Worm (Caenorhabditis elegans) whole organism, L4 larva: ENCODE results near the gene C33A12.19.

Source experiments
- ceh-82 ChIP-seq: sonication (generic microtip); optimal IDR thresholded peaks from 2 replicates; lab custom pipeline; 2017; ENCODE audit warnings: missing biosample characterization, missing genetic modification characterization
- daf-16 ChIP-seq, 3 experiments: sonication (generic microtip); optimal IDR thresholded peaks; 2 replicates each; lab custom pipeline; 2016 to 2017; ENCODE audit warnings: missing genetic modification characterization in 3 of 3, missing genetic modification reagents in 3 of 3, mild to moderate bottlenecking in 2 of 3, missing compliant biosample characterization in 2 of 3, missing biosample characterization in 1 of 3, moderate library complexity in 1 of 3
- daf-19 ChIP-seq: fragments of 200-800 bp; sonication (Bioruptor generic); conservative IDR thresholded peaks from 2 replicates; pipeline ENCODE4 v1.3.6; 2022; ENCODE audit warnings: missing genetic modification characterization, missing compliant biosample characterization
- hlh-30 ChIP-seq: sonication (generic microtip); optimal IDR thresholded peaks from 2 replicates; lab custom pipeline; 2017; ENCODE audit warnings: antibody characterized with exemption, mild to moderate bottlenecking, missing genetic modification characterization, missing compliant biosample characterization; ENCODE audit not compliant: insufficient read depth
- mdl-1 ChIP-seq, 2 experiments: fragments of 150-350 bp in 1 of 2; sonication (generic microtip) in 1 of 2; optimal IDR thresholded peaks; 2 replicates each; lab custom pipeline; 2014 to 2017; ENCODE audit warnings: missing biosample characterization in 2 of 2, missing genetic modification characterization in 2 of 2
- mep-1 ChIP-seq: fragments of 150-350 bp; sonication (generic microtip); optimal IDR thresholded peaks from 3 replicates; lab custom pipeline; 2014; ENCODE audit warnings: missing biosample characterization, missing genetic modification characterization
- nhr-10 ChIP-seq: fragments of 150-350 bp; optimal IDR thresholded peaks from 2 replicates; lab custom pipeline; 2014; ENCODE audit warnings: missing biosample characterization, missing genetic modification characterization
- nhr-77 ChIP-seq: fragments of 150-350 bp; optimal IDR thresholded peaks from 2 replicates; lab custom pipeline; 2014; ENCODE audit warnings: missing biosample characterization, missing genetic modification characterization
- saeg-2 ChIP-seq: fragments of 200-800 bp; sonication (Bioruptor generic); IDR thresholded peaks from 2 replicates; pipeline ENCODE4 v1.3.6; 2022; ENCODE audit warnings: missing genetic modification reagents, missing genetic modification characterization, missing compliant biosample characterization
- tra-1 ChIP-seq: fragments of 200-800 bp; sonication (Bioruptor generic); IDR thresholded peaks from 2 replicates; pipeline ENCODE4 v1.3.6; 2022; ENCODE audit warnings: missing genetic modification reagents, missing genetic modification characterization, missing compliant biosample characterization
- zfp-2 ChIP-seq: sonication (generic microtip); optimal IDR thresholded peaks from 2 replicates; lab custom pipeline; 2016; ENCODE audit warnings: mild to moderate bottlenecking, missing genetic modification characterization, missing compliant biosample characterization

Gene C33A12.19

ce11 chrIV:9566505-9566904 is 49.7 kb downstream of the C33A12.19 start, which contains the start of gene lron-14:
Gene lron-14, minus strand, starts transcription at chrIV:9566605.
- TF ChIP-seq mdl-1 (tag; optimal IDR thresholded peaks at IDR 0.05; lab: Kevin White, UChicago) (no peak), daf-16 (GFP tag; optimal IDR thresholded peaks at IDR 0.05; lab: Kevin White, UChicago) (no peak), daf-16 (tag; optimal IDR thresholded peaks at IDR 0.05; lab: Kevin White, UChicago) (no peak), mep-1 (no peak), nhr-77 (no peak), nhr-10 (no peak), tra-1 (GFP tag; lab: Robert Waterston, UW) (no peak), daf-19 (GFP tag; lab: Robert Waterston, UW) (no peak), hlh-30 (no peak), saeg-2 (no peak), ceh-82 (tag; lab: Kevin White, UChicago) (no peak), zfp-2 (no peak)
